Fruit fly (Drosophila melanogaster): ENCODE measurements around the gene bves.

Gene bves

DNA sequence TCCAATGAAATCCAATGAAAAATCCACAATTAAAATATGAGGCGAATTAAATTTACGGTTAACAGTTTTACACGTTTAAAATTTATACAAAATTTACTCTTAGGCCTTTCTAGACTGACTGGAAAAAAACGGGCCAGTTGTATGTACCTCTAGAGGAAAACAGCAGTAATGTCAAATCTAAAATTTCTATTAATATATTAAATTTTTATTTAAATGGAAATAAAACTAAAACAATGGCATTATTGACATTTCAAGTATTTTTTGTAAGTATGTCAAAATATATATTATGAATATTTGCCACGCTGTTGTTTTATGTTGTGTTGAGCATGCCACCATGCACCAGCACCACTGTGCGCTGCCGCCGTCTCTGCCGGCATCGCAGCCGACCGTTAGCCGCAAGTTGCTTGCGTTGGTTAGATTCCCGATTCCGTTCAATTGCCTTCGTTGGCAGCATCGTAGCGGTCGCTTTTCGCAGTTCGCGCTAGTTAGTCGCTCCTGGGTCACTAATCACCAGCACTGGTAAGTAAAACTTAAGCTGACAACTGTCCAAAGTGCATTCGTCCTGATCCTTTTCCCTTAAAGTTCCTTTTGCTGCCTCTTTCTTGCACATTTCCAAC lies 8.8 kb upstream of the bves start, which contains the start of gene Cbs (continued):
- TF ChIP-seq CG15479 (GFP tag; optimal IDR thresholded peaks at IDR 0.05) (no peak), ci (GFP tag; IDR thresholded peaks at IDR 0.05) (peak; percentile 83), CG9876 (GFP tag; optimal IDR thresholded peaks at IDR 0.05) (no peak), ase (GFP tag; IDR thresholded peaks at IDR 0.05) (peak; percentile 57; the same call in 1 of the 3 replicates), CG31441 (GFP tag; IDR thresholded peaks at IDR 0.05) (peak; percentile 76), CG31365 (tag; optimal IDR thresholded peaks at IDR 0.05) (no peak), Fer3 (tag; optimal IDR thresholded peaks at IDR 0.05) (peak; percentile 48), CG10959 (GFP tag; IDR thresholded peaks at IDR 0.05) (no peak), CG15696 (tag; optimal IDR thresholded peaks at IDR 0.05) (peak; percentile 49), btn (GFP tag; optimal IDR thresholded peaks at IDR 0.05) (no peak), slbo (GFP tag; IDR thresholded peaks at IDR 0.05) (peak; percentile 86), odd (GFP tag; optimal IDR thresholded peaks at IDR 0.05) (peak; percentile 63), CG10147 (GFP tag; optimal IDR thresholded peaks at IDR 0.05) (peak; percentile 52), da (GFP tag; optimal IDR thresholded peaks at IDR 0.05) (no peak), vfl (GFP tag; optimal IDR thresholded peaks at IDR 0.05) (no peak), CG14860 (GFP tag; IDR thresholded peaks at IDR 0.05; ENCODE audit: partially characterized antibody) (peak; percentile 19; the same call in 1 of the 3 replicates), HLHmδ (GFP tag; optimal IDR thresholded peaks at IDR 0.05) (no peak), Adf1 (GFP tag; IDR thresholded peaks at IDR 0.05) (peak; percentile 96), CG11456 (GFP tag; IDR thresholded peaks at IDR 0.05) (peak; percentile 76; the same call in 2 of the 3 replicates), CG32767 (GFP tag; IDR thresholded peaks at IDR 0.05) (peak; percentile 49; the same call in 1 of the 2 replicates), cas (GFP tag; IDR thresholded peaks at IDR 0.05) (peak; percentile 50; the same call in 1 of the 2 replicates), sens (GFP tag) (peak; percentile 75), CG11560 (tag; IDR thresholded peaks at IDR 0.05) (no peak), CG4282 (GFP tag; optimal IDR thresholded peaks at IDR 0.05) (no peak), CG12219 (GFP tag; optimal IDR thresholded peaks at IDR 0.05) (peak; percentile 10), CG17359 (tag; optimal IDR thresholded peaks at IDR 0.05) (peak; percentile 43), CG11093 (GFP tag; IDR thresholded peaks at IDR 0.05) (peak; percentile 29; the same call in 1 of the 3 replicates), CG4854 (GFP tag; optimal IDR thresholded peaks at IDR 0.05) (no peak), CoRest (tag; optimal IDR thresholded peaks at IDR 0.05) (peak; percentile 74), NK7.1 (GFP tag; optimal IDR thresholded peaks at IDR 0.05) (no peak), CG10209 (GFP tag; optimal IDR thresholded peaks at IDR 0.05) (peak; percentile 66), CG6654 (GFP tag; optimal IDR thresholded peaks at IDR 0.05) (no peak), zfh1 (GFP tag; IDR thresholded peaks at IDR 0.05) (peak; percentile 66; the same call in 1 of the 3 replicates), YL-1 (GFP tag; optimal IDR thresholded peaks at IDR 0.05) (no peak), Sry-β (GFP tag; optimal IDR thresholded peaks at IDR 0.05) (no peak), CG16863 (GFP tag; optimal IDR thresholded peaks at IDR 0.05) (no peak), oc (tag; optimal IDR thresholded peaks at IDR 0.05) (no peak), Ada2b (GFP tag; IDR thresholded peaks at IDR 0.05) (peak; percentile 57), inv (GFP tag; IDR thresholded peaks at IDR 0.05; ENCODE audit: partially characterized antibody) (no peak), fd64A (GFP tag; optimal IDR thresholded peaks at IDR 0.05) (no peak), CG13296 (GFP tag; optimal IDR thresholded peaks at IDR 0.05) (peak; percentile 37), crol (GFP tag; IDR thresholded peaks at IDR 0.05) (no peak), klu (GFP tag; IDR thresholded peaks at IDR 0.05) (no peak), kni (GFP tag; optimal IDR thresholded peaks at IDR 0.05) (no peak), CG7357 (GFP tag; IDR thresholded peaks at IDR 0.05) (peak; percentile 61; the same call in 2 of the 3 replicates), gt (GFP tag; IDR thresholded peaks at IDR 0.05) (no peak), H2.0 (GFP tag; IDR thresholded peaks at IDR 0.05) (peak; percentile 66), ERR (GFP tag; optimal IDR thresholded peaks at IDR 0.05) (no peak), unc-4 (GFP tag; IDR thresholded peaks at IDR 0.05; ENCODE audit: partially characterized antibody) (no peak), Gug (GFP tag; IDR thresholded peaks at IDR 0.05) (peak; percentile 74; the same call in 3 of the 4 replicates)

Measured in whole organism, embryonic.